Worm (Caenorhabditis elegans) whole organism, L1 larva: ENCODE results near the gene wdr-4.

Experiments
- aly-2 ChIP-seq: fragments of 150-350 bp; optimal IDR thresholded peaks from 2 replicates; lab custom pipeline; 2014; ENCODE audit warnings: missing biosample characterization, missing genetic modification characterization
- ama-1 ChIP-seq: fragments of 150-350 bp; optimal IDR thresholded peaks from 2 replicates; lab custom pipeline; 2014
- ceh-82 ChIP-seq, 3 experiments: fragments of 150-350 bp in 1 of 3; sonication (generic microtip) in 2 of 3; optimal IDR thresholded peaks; 2 replicates each; lab custom pipeline; 2014 to 2017; ENCODE audit warnings: missing biosample characterization in 3 of 3, missing genetic modification characterization in 3 of 3
- ces-1 ChIP-seq: fragments of 150-350 bp; optimal IDR thresholded peaks from 2 replicates; lab custom pipeline; 2014; ENCODE audit warnings: missing biosample characterization, missing genetic modification reagents, missing genetic modification characterization
- efl-3 ChIP-seq: fragments of 200-800 bp; sonication (Bioruptor generic); optimal IDR thresholded peaks from 2 replicates; lab custom pipeline; 2018; ENCODE audit warnings: mild to moderate bottlenecking, missing genetic modification characterization, missing compliant biosample characterization
- lin-14 ChIP-seq: fragments of 200-800 bp; sonication (Bioruptor generic); optimal IDR thresholded peaks from 2 replicates; lab custom pipeline; 2018; ENCODE audit warnings: mild to moderate bottlenecking, missing genetic modification characterization, moderate library complexity, missing compliant biosample characterization
- lin-39 ChIP-seq: fragments of 150-350 bp; optimal IDR thresholded peaks from 2 replicates; lab custom pipeline; 2014; ENCODE audit warnings: missing biosample characterization, missing genetic modification reagents, missing genetic modification characterization
- mdl-1 ChIP-seq, 2 experiments: fragments of 150-350 bp; optimal IDR thresholded peaks; 2 replicates each; lab custom pipeline; 2014 to 2017; ENCODE audit warnings: missing biosample characterization in 2 of 2, missing genetic modification characterization in 2 of 2, inconsistent platforms in 1 of 2
- nhr-20 ChIP-seq: sonication (generic microtip); optimal IDR thresholded peaks from 2 replicates; lab custom pipeline; 2016; ENCODE audit warnings: mild to moderate bottlenecking, missing genetic modification characterization, missing compliant biosample characterization
- nhr-90 ChIP-seq: sonication (generic microtip); optimal IDR thresholded peaks from 2 replicates; lab custom pipeline; 2016; ENCODE audit warnings: mild to moderate bottlenecking, missing genetic modification characterization, missing compliant biosample characterization; ENCODE audit not compliant: poor library complexity
- snpc-4 ChIP-seq: fragments of 150-350 bp; optimal IDR thresholded peaks from 2 replicates; lab custom pipeline; 2014; ENCODE audit warnings: missing biosample characterization, missing genetic modification characterization
- ztf-11 ChIP-seq, 2 experiments: sonication (generic microtip); optimal IDR thresholded peaks; 2 replicates each; lab custom pipeline; 2016 to 2017; ENCODE audit warnings: missing genetic modification characterization in 2 of 2, missing biosample characterization in 1 of 2, missing compliant biosample characterization in 1 of 2
- ztf-4 ChIP-seq: fragments of 150-350 bp; optimal IDR thresholded peaks from 2 replicates; lab custom pipeline; 2014; ENCODE audit warnings: missing biosample characterization, missing genetic modification characterization

- no peak for TF ChIP-seq nhr-90
- TF ChIP-seq ztf-11 (tag; optimal IDR thresholded peaks at IDR 0.05; lab: Kevin White, UChicago): no peak
- TF ChIP-seq ceh-82 (tag; optimal IDR thresholded peaks at IDR 0.05; lab: Kevin White, UChicago): no peak
- no peak for TF ChIP-seq ces-1 (GFP tag; lab: Kevin White, UChicago)
- TF ChIP-seq aly-2 (tag; lab: Kevin White, UChicago): no peak
- no peak for TF ChIP-seq lin-39 (tag; lab: Kevin White, UChicago)
- no peak for TF ChIP-seq lin-14 (GFP tag; lab: Kevin White, UChicago)
- TF ChIP-seq mdl-1 (tag; optimal IDR thresholded peaks at IDR 0.05; lab: Kevin White, UChicago): no peak
- TF ChIP-seq ztf-4 (tag; lab: Kevin White, UChicago): no peak
- TF ChIP-seq efl-3 (GFP tag; lab: Kevin White, UChicago): no peak
- TF ChIP-seq nhr-20: no peak
- TF ChIP-seq ama-1 (lab: Kevin White, UChicago): no peak
- no peak for TF ChIP-seq snpc-4
Observed at ce11 chrIII:6730185-6730850, 4.7 kb downstream of the wdr-4 start, which contains the start of the genes Y102E9.5 and odr-4.
